Worm (Caenorhabditis elegans) whole organism, young adult: Measurements from ENCODE around the gene Y38H8A.2.

ENCODE experiments used
- D2030.7 ChIP-seq: fragments of 200-800 bp; sonication (Bioruptor generic); IDR thresholded peaks from 2 replicates; pipeline ENCODE4 v1.3.6; 2022; ENCODE audit warnings: missing genetic modification reagents, missing genetic modification characterization, missing compliant biosample characterization
- F10E7.11 ChIP-seq: sonication (generic microtip); optimal IDR thresholded peaks from 2 replicates; lab custom pipeline; 2017; ENCODE audit warnings: mild to moderate bottlenecking, missing genetic modification characterization, moderate library complexity, missing compliant biosample characterization
- F23B12.7 ChIP-seq: sonication (generic microtip); optimal IDR thresholded peaks from 2 replicates; lab custom pipeline; 2017; ENCODE audit warnings: missing genetic modification characterization, mild to moderate bottlenecking, missing compliant biosample characterization, antibody characterized with exemption, moderate library complexity; ENCODE audit not compliant: insufficient read depth
- F37B4.10 ChIP-seq: fragments of 200-800 bp; sonication (Bioruptor generic); IDR thresholded peaks from 2 replicates; pipeline ENCODE4 v1.3.6; 2022; ENCODE audit warnings: missing genetic modification characterization, missing compliant biosample characterization
- F39B2.1 ChIP-seq: fragments of 200-800 bp; sonication (Bioruptor generic); IDR thresholded peaks from 2 replicates; pipeline ENCODE4 v1.3.6; 2022; ENCODE audit warnings: missing genetic modification reagents, missing genetic modification characterization, missing compliant biosample characterization
- F57C9.4 ChIP-seq: sonication (generic microtip); optimal IDR thresholded peaks from 2 replicates; lab custom pipeline; 2017; ENCODE audit warnings: mild to moderate bottlenecking, missing genetic modification characterization, missing compliant biosample characterization
- T26A5.8 ChIP-seq: sonication (generic microtip); optimal IDR thresholded peaks from 2 replicates; lab custom pipeline; 2016; ENCODE audit warnings: missing genetic modification characterization, missing compliant biosample characterization
- Y53G8AR.9 ChIP-seq: fragments of 200-800 bp; sonication (Bioruptor generic); conservative IDR thresholded peaks from 2 replicates; pipeline ENCODE4 v1.3.6; 2022; ENCODE audit warnings: missing genetic modification reagents, missing genetic modification characterization, missing compliant biosample characterization
- Y79H2A.3 ChIP-seq: fragments of 200-800 bp; sonication (Bioruptor generic); conservative IDR thresholded peaks from 2 replicates; pipeline ENCODE4 v1.3.6; 2022; ENCODE audit warnings: missing genetic modification reagents, missing genetic modification characterization, missing compliant biosample characterization
- Y95B8A.8 ChIP-seq: fragments of 200-800 bp; sonication (Bioruptor generic); IDR thresholded peaks from 2 replicates; pipeline ENCODE4 v1.3.6; 2022; ENCODE audit warnings: missing genetic modification reagents, missing genetic modification characterization, missing compliant biosample characterization
- attf-5 ChIP-seq: fragments of 200-800 bp; sonication (Bioruptor generic); optimal IDR thresholded peaks from 2 replicates; lab custom pipeline; 2018; ENCODE audit warnings: mild to moderate bottlenecking, missing genetic modification characterization, missing compliant biosample characterization
- bed-1 ChIP-seq: fragments of 200-800 bp; sonication (Bioruptor generic); IDR thresholded peaks from 2 replicates; pipeline ENCODE4 v1.3.6; 2022; ENCODE audit warnings: missing genetic modification reagents, missing genetic modification characterization, missing compliant biosample characterization
- ccch-3 ChIP-seq: fragments of 200-800 bp; sonication (Bioruptor generic); optimal IDR thresholded peaks from 2 replicates; lab custom pipeline; 2018; ENCODE audit warnings: mild to moderate bottlenecking, missing genetic modification characterization, missing compliant biosample characterization
- cebp-2 ChIP-seq: fragments of 200-800 bp; sonication (Bioruptor generic); IDR thresholded peaks from 2 replicates; pipeline ENCODE4 v1.3.6; 2022; ENCODE audit warnings: missing genetic modification characterization, missing compliant biosample characterization
- ceh-79 ChIP-seq: sonication (generic microtip); optimal IDR thresholded peaks from 2 replicates; lab custom pipeline; 2017; ENCODE audit warnings: mild to moderate bottlenecking, missing genetic modification characterization, missing compliant biosample characterization
- ceh-91 ChIP-seq: fragments of 200-800 bp; sonication (Bioruptor generic); IDR thresholded peaks from 2 replicates; pipeline ENCODE4 v1.3.6; 2022; ENCODE audit warnings: missing genetic modification reagents, missing genetic modification characterization, missing compliant biosample characterization
- die-1 ChIP-seq: sonication (generic microtip); optimal IDR thresholded peaks from 2 replicates; lab custom pipeline; 2016; ENCODE audit warnings: missing genotype, mild to moderate bottlenecking, missing genetic modification characterization, missing compliant biosample characterization
- dox-1 ChIP-seq: fragments of 200-800 bp; sonication (Bioruptor generic); IDR thresholded peaks from 2 replicates; pipeline ENCODE4 v1.3.6; 2022; ENCODE audit warnings: missing genetic modification reagents, missing genetic modification characterization, missing compliant biosample characterization
- dpl-1 ChIP-seq: fragments of 150-350 bp; optimal IDR thresholded peaks from 2 replicates; lab custom pipeline; 2014; ENCODE audit warnings: missing biosample characterization, missing genetic modification reagents, missing genetic modification characterization
- egl-44 ChIP-seq: fragments of 200-800 bp; sonication (Bioruptor generic); IDR thresholded peaks from 2 replicates; pipeline ENCODE4 v1.3.6; 2022; ENCODE audit warnings: missing genetic modification reagents, missing genetic modification characterization, missing compliant biosample characterization
- egrh-3 ChIP-seq: fragments of 200-800 bp; sonication (Bioruptor generic); IDR thresholded peaks from 2 replicates; pipeline ENCODE4 v1.3.6; 2022; ENCODE audit warnings: missing genetic modification reagents, missing genetic modification characterization, missing compliant biosample characterization
- ekl-4 ChIP-seq: fragments of 200-800 bp; sonication (Bioruptor generic); IDR thresholded peaks from 2 replicates; pipeline ENCODE4 v1.3.6; 2022; ENCODE audit warnings: missing genetic modification reagents, missing genetic modification characterization, missing compliant biosample characterization
- hsf-1 ChIP-seq: fragments of 200-800 bp; sonication (Bioruptor generic); IDR thresholded peaks from 2 replicates; pipeline ENCODE4 v1.3.6; 2022; ENCODE audit warnings: missing genetic modification reagents, missing genetic modification characterization, missing compliant biosample characterization
- lin-26 ChIP-seq: fragments of 200-800 bp; sonication (Bioruptor generic); IDR thresholded peaks from 2 replicates; pipeline ENCODE4 v1.3.6; 2022; ENCODE audit warnings: missing genetic modification reagents, missing genetic modification characterization, missing compliant biosample characterization
- lin-54 ChIP-seq: fragments of 200-800 bp; sonication (Bioruptor generic); optimal IDR thresholded peaks from 2 replicates; lab custom pipeline; 2018; ENCODE audit warnings: mild to moderate bottlenecking, missing genetic modification characterization, missing compliant biosample characterization
- madf-8 ChIP-seq: fragments of 200-800 bp; sonication (Bioruptor generic); conservative IDR thresholded peaks from 2 replicates; pipeline ENCODE4 v1.3.6; 2022; ENCODE audit warnings: missing genetic modification reagents, missing genetic modification characterization, missing compliant biosample characterization
- nfya-2 ChIP-seq: fragments of 200-800 bp; sonication (Bioruptor generic); IDR thresholded peaks from 2 replicates; pipeline ENCODE4 v1.3.6; 2022; ENCODE audit warnings: missing genetic modification reagents, missing genetic modification characterization, missing compliant biosample characterization
- nhr-27 ChIP-seq: fragments of 200-800 bp; sonication (Bioruptor generic); optimal IDR thresholded peaks from 2 replicates; lab custom pipeline; 2018; ENCODE audit warnings: mild to moderate bottlenecking, missing genetic modification characterization, moderate library complexity, missing compliant biosample characterization
- nhr-90 ChIP-seq: sonication (generic microtip); optimal IDR thresholded peaks from 2 replicates; lab custom pipeline; 2016; ENCODE audit warnings: missing genotype, mild to moderate bottlenecking, missing genetic modification characterization, missing compliant biosample characterization
- pbrm-1 ChIP-seq: fragments of 200-800 bp; sonication (Bioruptor generic); IDR thresholded peaks from 2 replicates; pipeline ENCODE4 v1.3.6; 2022; ENCODE audit warnings: missing genetic modification reagents, missing genetic modification characterization, missing compliant biosample characterization
- rcor-1 ChIP-seq: fragments of 200-800 bp; sonication (Bioruptor generic); IDR thresholded peaks from 2 replicates; pipeline ENCODE4 v1.3.6; 2022; ENCODE audit warnings: missing genetic modification reagents, missing genetic modification characterization, missing compliant biosample characterization
- rec-8 ChIP-seq, 2 experiments: sonication (generic microtip); optimal IDR thresholded peaks; 2 replicates each; lab custom pipeline; 2016; ENCODE audit warnings: mild to moderate bottlenecking in 2 of 2, missing genetic modification characterization in 2 of 2, missing genetic modification reagents in 2 of 2, missing genotype in 2 of 2, missing biosample characterization in 1 of 2, missing compliant biosample characterization in 1 of 2, moderate library complexity in 1 of 2
- sea-2 ChIP-seq: fragments of 200-800 bp; sonication (Bioruptor generic); IDR thresholded peaks from 2 replicates; pipeline ENCODE4 v1.3.6; 2022; ENCODE audit warnings: missing genetic modification characterization, missing compliant biosample characterization
- tbp1 ChIP-seq: fragments of 200-800 bp; sonication (Bioruptor generic); optimal IDR thresholded peaks from 2 replicates; lab custom pipeline; 2018; ENCODE audit warnings: mild to moderate bottlenecking, missing genetic modification characterization, missing compliant biosample characterization
- zim-3 ChIP-seq: sonication (generic microtip); optimal IDR thresholded peaks from 2 replicates; lab custom pipeline; 2017; ENCODE audit warnings: mild to moderate bottlenecking, missing genetic modification characterization, moderate library complexity, missing compliant biosample characterization

Gene Y38H8A.2

DNA sequence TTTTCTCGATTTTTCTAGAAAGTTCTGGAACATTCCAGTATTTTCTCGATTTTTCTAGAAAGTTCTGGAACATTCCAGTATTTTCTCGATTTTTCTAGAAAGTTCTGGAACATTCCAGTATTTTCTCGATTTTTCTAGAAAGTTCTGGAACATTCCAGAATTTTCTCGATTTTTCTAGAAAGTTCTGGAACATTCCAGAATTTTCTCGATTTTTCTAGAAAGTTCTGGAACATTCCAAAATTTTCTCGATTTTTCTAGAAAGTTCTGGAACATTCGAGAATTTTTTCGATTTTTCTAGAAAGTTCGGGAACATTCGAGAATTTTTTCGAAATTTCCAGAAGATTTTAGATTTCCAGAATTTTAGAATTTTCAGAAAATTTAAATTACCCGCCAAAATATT lies 10.3 kb upstream of the Y38H8A.2 start (continued):
- TF ChIP-seq rcor-1 (GFP tag; lab: Robert Waterston, UW): peak; percentile 85
- peak; percentile 88 for TF ChIP-seq Y53G8AR.9 (GFP tag; lab: Robert Waterston, UW)
- peak; percentile 62; the same call in 1 of the 2 replicates for TF ChIP-seq F39B2.1
- TF ChIP-seq nfya-2 (GFP tag; lab: Robert Waterston, UW): peak; percentile 88; the same call in 1 of the 2 replicates
- peak; percentile 54; the same call in 1 of the 2 replicates for TF ChIP-seq pbrm-1 (GFP tag; lab: Robert Waterston, UW)

DNA sequence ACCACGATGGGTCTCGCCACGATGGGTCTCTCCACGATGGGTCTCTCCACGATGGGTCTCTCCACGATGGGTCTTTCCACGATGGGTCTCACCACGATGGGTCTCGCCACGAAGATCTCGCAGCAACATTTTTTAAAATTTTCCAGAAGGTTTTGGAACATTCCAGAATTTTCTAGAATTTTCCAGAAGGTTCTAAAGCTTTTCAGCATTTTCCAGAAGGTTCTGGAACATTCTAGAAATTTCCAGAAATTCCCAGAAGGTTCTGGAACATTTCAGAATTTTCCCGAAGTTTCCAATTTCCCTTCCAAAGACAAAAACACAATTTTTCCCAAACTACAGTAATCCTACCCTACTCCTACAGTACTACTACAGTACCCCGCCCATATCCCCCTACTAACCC lies 9.6 kb upstream of the Y38H8A.2 start:
- TF ChIP-seq dox-1 (GFP tag; lab: Robert Waterston, UW): 0 out of 2 replicates have a peak, but pooled peaks have one; percentile 6
- TF ChIP-seq egrh-3: peak; percentile 28; the same call in 1 of the 2 replicates
- TF ChIP-seq cebp-2 (GFP tag; lab: Robert Waterston, UW): 0 out of 2 replicates have a peak, but pooled peaks have one; percentile 47
- TF ChIP-seq hsf-1 (GFP tag; lab: Robert Waterston, UW): peak; percentile 95

DNA sequence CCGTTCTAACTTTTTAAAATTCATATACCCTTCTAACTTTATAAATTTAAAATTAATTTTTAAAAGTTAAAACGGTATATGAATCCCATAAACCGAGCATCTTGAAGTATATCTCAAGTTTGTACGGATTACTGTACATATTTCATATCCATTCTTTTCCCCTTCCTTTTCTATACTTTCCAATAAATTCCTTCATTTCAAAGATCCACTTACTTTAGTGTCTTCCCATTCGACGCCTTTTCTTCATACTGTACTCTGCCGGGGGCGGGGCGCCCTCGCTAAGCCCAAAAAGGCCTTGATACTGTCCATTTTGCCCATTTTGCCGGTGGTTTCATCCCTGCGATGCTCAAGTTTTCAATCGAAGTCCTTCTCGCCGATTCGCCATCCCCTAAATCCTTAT lies 8.4 kb upstream of the Y38H8A.2 start, which contains the start of gene fezf-1:
TSS of gene fezf-1 (plus strand) at position 301 of the 400 bp plus-strand sequence.
- TF ChIP-seq sea-2 (GFP tag; lab: Robert Waterston, UW) (no peak), Y95B8A.8 (GFP tag; lab: Robert Waterston, UW) (no peak), T26A5.8 (tag; lab: Kevin White, UChicago) (no peak), F10E7.11 (tag; lab: Kevin White, UChicago) (no peak), rec-8 (tag; optimal IDR thresholded peaks at IDR 0.05; lab: Kevin White, UChicago) (no peak), nhr-27 (tag; lab: Kevin White, UChicago) (no peak), D2030.7 (GFP tag; lab: Robert Waterston, UW) (no peak)

DNA sequence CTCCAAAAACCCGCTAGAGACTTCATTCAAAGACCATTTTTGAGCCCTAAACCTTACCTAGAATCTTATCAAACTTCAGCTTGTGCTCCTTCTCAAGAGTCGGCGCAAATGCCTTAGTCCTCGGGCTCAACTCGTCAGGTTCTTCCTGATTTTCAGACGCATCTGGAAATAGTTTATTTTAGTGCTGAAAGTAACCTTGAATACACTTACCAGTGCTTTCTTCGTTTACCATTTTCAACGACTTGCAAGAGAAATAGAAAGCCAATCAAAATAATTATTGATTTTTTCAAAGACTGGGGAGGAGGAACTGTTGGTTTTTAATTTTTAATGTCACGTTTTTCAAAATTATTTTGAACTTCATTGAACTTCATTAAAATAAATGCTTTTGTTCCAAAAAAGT lies 2.2 kb upstream of the Y38H8A.2 start, which contains the start of the genes ttbk-8.1 and Y38H8A.4:
TSS of gene ttbk-8.1 (plus strand) at position 301 of the 400 bp plus-strand sequence.
TSS of gene Y38H8A.4 (minus strand) at position 366 of the 400 bp plus-strand sequence.
- no peak for TF ChIP-seq F57C9.4 (tag; lab: Kevin White, UChicago)
- no peak for TF ChIP-seq madf-8 (GFP tag; lab: Robert Waterston, UW)
- no peak for TF ChIP-seq lin-26 (GFP tag; lab: Robert Waterston, UW)
- TF ChIP-seq die-1 (tag; lab: Kevin White, UChicago): no peak
- no peak for TF ChIP-seq rec-8 (tag; optimal IDR thresholded peaks at IDR 0.05; lab: Kevin White, UChicago)
- no peak for TF ChIP-seq dpl-1 (GFP tag; lab: Kevin White, UChicago)
- TF ChIP-seq F37B4.10: no peak
- TF ChIP-seq attf-5 (GFP tag; lab: Kevin White, UChicago): no peak
- no peak for TF ChIP-seq nhr-90 (tag; lab: Kevin White, UChicago)

DNA sequence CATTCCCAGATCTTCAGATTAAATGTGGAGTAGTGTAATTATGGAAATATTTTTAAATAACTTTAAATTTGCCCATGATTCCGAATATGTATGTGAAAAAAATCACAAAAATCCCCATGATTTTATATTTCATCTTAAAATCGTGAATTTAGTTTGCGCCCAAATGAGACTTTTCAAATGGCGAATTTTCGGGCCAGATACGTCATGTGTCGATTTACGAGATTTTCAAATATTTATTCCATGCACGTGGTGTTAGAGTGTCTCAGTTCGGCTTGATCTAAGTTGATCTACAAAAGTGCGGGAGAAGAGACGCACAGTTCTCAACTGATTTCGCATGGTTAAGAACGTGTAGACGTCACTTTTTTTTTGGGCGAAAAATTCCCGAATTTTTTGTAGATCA lies 8.2 kb downstream of the Y38H8A.2 start, which contains the start of gene Y38H8A.1:
TSS of gene Y38H8A.1 (plus strand) at position 301 of the 400 bp plus-strand sequence.
- TF ChIP-seq ceh-91 (no peak), lin-54 (no peak), F23B12.7 (no peak), tbp1 (no peak), ceh-79 (tag; lab: Kevin White, UChicago) (no peak), bed-1 (GFP tag; lab: Robert Waterston, UW) (no peak), egl-44 (GFP tag; lab: Robert Waterston, UW) (no peak), ccch-3 (no peak), Y79H2A.3 (no peak), T26A5.8 (tag; lab: Kevin White, UChicago) (no peak), Y95B8A.8 (GFP tag; lab: Robert Waterston, UW) (no peak), ekl-4 (GFP tag; lab: Robert Waterston, UW) (no peak), zim-3 (no peak)
- TF ChIP-seq, all 124 proteins: peak for 0
